Worm (Caenorhabditis elegans): ENCODE results near the gene frpr-8.

- TF ChIP-seq W03F9.2 (tag; optimal IDR thresholded peaks at IDR 0.05) (no peak), him-1 (tag; optimal IDR thresholded peaks at IDR 0.05) (no peak)
These were observed 11.8 kb downstream of the frpr-8 start, which contains the start of gene kreg-1 for ce11 chrX:8709424-8709823.
